Worm (Caenorhabditis elegans) whole organism, L4/young adult: ENCODE data around the gene try-11.

Experiments used
- W03F9.2 ChIP-seq: fragments of 150-350 bp; optimal IDR thresholded peaks from 2 replicates; lab custom pipeline; 2014; ENCODE audit warnings: missing biosample characterization, missing genetic modification characterization
- dao-5 ChIP-seq: sonication (generic microtip); optimal IDR thresholded peaks from 2 replicates; lab custom pipeline; 2016; ENCODE audit warnings: missing genotype, missing genetic modification characterization, moderate library complexity, missing compliant biosample characterization

- no peak for TF ChIP-seq W03F9.2 (tag; lab: Kevin White, UChicago)
- TF ChIP-seq dao-5 (tag; lab: Kevin White, UChicago): no peak
These were observed 14.0 kb downstream of the try-11 start, which contains the start of gene F25E5.1 for ce11 chrV:7465509-7465908.
